Fruit fly (Drosophila melanogaster): ENCODE data around the gene caz.
A peak's percentile ranks its signal among the peaks of the same experiment; 100 is the strongest.

The caz gene

DNA sequence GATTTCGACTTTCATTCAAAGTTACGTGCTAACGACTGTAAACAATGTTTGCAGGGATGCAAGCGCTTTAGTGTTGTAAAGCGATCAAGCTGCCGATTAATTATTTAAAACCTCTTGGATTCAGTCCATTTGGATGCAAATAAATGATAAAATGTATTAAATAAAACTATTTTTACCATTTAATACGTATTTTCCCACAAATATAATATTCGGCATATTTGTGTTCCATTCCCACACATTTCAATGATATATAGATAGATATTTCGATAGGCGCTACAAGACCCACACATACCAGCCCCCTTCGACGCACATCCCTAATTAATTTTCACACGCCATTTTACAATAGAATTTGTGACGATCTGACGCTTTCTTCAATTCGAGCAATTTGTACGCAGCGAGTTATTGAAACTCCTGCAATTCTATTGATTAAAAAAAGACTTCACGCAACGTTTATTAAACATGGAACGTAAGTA lies at the start of gene caz, which contains the start of gene CG32576:
caz (plus strand) TSS at position 319 of the 473 bp plus-strand sequence.
CG32576 (minus strand) TSS at position 42 of the 473 bp plus-strand sequence.
- TF ChIP-seq noc (tag; optimal IDR thresholded peaks at IDR 0.05), result peak; percentile 28

DNA sequence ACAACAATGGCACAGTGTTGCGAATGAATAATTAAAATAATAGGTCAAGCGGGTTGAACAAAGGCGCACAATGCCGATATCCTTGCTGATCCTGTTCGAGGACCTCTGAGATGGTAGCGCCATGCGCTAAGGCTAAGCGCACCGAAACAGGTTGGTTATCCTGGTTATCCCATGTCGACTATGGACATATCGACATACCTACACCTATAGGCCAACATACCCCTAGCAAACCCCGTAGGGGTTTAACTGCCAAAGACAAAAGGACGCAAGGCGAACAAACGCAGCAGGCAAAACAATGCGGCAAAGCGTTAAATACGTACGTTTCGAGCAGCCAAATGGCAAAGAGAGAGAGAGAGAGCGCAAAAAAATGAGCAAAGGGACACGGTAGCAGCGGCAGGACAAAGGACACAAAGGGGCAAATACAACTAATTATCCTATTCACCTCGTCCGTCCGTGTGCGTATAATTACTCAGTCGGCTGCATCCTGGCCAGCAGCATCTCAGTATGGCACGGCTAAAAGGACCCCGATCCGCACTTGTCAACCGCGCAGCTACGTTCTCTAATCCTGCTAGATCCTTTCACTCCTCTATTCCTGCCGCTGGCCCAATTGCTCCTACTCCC lies 46.7 kb upstream of the caz start:
- no peak for TF ChIP-seq noc (tag; optimal IDR thresholded peaks at IDR 0.05)

DNA sequence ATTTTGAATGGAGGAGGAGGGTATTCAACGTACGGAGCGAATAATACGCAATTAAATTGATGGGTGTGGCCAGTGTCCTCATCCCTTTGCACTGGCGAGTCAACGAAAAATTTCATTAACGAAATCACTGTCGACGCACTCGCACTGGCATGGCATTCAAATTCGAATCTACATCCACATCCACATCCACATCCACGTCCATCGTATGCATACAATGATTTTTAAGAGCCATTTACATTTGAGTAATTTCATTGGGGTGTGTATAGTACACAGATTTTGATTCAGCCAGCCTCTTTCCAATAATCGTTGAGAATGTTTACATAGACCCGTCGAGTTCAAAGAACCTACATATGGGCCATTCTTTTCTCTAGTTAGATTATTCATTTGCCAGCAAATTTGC lies 44.6 kb upstream of the caz start:
- no peak for TF ChIP-seq noc (tag; optimal IDR thresholded peaks at IDR 0.05)

DNA sequence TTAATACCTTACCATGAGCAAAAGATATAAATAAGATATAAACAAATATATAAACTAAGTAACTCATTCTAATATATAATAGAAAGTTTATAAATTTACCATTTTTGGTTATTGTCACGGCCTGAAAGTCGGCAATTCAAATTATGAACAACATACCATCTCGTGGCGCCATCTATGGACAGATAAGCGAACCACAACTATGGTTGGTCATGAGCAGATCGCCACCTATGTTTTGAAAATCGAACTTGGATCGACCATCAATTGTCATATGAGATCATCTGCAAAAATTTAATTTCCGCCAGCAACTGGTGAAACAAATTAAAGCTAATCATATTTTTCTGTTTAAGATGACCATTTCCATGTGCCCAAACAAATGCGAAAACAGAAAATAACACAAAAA lies 43.9 kb upstream of the caz start:
- TF ChIP-seq noc (tag; optimal IDR thresholded peaks at IDR 0.05), result no peak

DNA sequence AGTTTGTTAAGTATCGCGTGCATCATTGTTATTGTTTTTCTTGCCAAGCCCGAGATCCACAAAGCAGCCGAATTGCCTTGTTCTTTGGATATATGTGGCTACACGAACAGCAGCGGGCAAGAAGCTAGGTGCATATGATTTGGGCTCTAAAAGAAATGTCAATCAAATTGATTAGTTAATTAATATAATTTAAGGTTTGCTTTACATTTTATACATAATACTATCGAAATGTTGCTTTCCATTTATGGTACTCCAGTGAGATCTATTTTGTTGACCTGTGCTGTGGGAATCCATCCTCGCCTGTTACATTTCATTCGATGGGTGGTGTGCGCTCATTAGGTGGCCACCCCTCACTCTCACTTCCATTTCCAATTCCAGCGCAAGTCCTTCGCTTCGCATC lies 25.2 kb upstream of the caz start:
- TF ChIP-seq noc (tag; optimal IDR thresholded peaks at IDR 0.05), result no peak

DNA sequence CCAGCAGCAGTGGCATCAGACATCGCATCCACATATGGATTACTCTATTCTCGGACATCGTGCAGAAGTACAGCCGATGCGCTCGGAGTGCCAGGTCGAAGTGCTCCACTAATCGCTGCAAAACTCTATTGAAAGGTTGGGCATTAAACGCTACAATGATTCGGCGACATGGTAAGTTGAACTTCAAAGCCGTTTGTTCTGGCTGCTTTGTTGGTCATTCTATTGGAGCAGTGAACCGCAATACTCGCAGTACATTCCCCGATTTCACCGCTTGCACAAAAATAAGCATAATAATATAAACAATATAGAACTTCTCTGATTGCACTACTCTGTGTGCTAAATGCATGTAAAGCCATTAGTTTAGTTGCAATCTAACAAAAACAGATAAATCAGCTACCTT lies 22.2 kb upstream of the caz start, which contains the start of gene CG12507:
CG12507 (minus strand) TSS at position 101 of the 400 bp plus-strand sequence.
- no peak for TF ChIP-seq noc (tag; optimal IDR thresholded peaks at IDR 0.05)

DNA sequence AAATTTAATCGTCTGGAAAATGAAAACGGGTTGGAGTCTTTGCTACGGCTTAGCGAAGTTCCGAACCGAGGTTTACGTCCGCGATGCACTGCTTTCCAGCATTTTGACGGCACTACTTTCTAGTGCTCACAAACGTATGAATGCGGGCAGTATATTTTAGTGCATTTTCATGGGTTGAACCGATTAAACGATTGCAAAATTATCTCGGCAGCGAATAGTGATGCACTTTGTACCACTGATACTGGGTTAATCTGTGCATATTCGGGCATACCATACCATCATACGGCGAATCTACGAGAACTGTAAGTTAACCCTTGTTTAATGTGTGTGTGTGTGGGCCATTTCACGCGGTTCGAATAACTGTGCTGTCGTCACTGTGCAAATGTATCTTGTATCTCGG lies 17.8 kb upstream of the caz start, which contains the start of gene Mfe2:
Mfe2 (plus strand) TSS at position 157 of the 400 bp plus-strand sequence.
- peak; percentile 49 for TF ChIP-seq noc (tag; optimal IDR thresholded peaks at IDR 0.05)

DNA sequence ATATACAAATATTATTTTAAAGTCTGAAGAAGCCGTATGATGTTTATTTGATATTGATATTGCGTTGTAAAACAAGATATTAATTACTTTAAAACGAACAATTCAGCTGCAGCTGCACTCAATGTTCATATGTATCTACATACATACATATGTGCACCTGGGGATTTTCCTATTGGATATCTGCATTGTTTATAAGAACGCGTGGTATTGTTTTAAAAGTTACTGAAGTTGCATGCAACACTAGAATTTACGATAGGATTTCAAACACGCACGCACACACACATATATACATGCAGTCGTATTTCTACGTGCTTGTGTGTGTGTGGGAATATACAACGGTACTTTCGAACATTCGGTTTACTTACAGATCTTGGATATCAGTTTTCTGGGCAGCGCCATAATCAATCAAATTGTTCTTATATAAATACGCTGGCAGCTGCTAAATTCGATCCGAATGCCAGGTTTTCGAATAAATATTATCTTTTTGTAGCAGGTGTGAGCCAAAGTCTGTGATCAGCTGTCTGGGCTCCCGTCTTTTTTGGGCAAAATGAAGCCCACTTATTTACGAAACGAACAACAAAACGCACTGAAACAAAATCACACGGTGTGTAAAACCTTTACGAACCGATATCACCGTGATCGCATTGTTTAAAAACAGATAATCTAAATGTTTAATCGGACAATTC lies 13.3 kb upstream of the caz start:
- no peak for TF ChIP-seq noc (tag; optimal IDR thresholded peaks at IDR 0.05)

DNA sequence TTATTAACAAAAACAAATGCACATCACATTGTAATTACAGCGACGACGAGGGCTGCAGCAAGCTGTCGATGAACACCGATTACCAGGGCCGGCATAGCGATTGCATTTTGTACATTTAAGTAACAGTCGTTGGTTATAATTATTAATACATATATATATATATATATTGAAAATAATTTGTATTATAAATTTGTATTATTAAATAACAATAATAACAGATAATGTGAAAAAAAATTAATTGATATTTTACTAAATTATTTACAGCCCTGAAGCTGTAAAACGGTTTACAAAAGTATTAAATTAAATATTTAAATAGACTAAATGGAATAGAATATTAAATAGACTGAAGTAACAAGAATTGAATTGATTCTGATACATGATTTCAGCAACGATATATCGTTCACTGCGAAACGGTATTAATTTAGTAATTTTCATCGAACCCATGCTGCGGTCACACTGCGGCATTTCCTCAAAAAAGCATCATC lies 12.7 kb upstream of the caz start, which contains the start of the genes kat80 and Prosalpha4:
kat80 (minus strand) TSS at position 327 of the 485 bp plus-strand sequence.
Prosalpha4 (plus strand) TSS at position 417 of the 485 bp plus-strand sequence.
- peak; percentile 59 for TF ChIP-seq noc (tag; optimal IDR thresholded peaks at IDR 0.05)

DNA sequence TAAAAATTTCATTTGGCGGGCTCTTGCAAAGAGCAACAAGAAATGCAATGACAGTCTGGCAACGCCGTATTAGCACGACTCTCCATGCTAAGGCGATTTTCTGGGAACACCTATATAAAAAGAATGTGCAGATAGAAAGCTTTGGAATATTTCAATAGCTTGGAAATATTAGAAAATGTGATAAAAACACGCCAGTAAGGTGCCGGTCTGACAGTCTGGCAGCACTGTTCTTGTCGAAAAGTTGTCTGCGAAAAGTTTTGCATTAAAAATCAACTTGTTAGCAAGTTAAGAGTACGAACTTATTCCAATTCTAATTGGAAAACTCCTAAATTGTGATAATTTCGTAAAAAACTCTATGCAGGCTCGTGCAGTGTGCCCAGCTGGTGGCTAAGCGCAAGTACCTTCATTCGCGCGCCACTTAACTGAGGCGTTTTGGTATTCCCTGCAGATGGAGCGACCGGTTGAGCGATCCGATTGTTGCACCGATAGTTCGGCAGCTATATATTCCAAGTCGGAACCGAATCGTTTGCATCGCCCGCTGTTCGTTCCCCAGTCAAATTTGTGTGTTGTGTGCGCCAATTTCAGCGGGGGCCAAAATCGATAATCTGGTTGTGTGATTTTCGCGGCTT lies 10.6 kb upstream of the caz start, which contains the start of gene eas:
eas (plus strand) TSS at position 451 of the 629 bp plus-strand sequence.
- no peak for TF ChIP-seq noc (tag; optimal IDR thresholded peaks at IDR 0.05)

DNA sequence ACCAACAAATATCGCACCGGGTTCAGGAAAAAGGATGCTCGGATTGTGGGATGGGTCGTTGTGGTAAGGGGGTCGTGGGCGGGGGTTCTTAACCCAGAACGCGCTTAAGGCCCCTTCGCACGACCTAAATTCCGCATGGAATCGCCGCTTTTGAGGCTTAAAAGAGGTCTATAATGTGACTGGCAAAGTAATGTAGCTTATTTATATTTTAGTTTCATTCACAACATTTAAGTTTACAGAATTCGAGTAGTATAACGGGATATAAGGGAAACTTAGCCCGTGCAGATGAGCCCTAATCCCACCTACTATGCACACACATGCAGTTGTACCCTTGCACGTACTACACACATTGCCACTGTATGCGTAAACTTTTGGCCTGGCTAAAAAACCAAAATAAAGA lies 9.8 kb upstream of the caz start:
- TF ChIP-seq noc (tag; optimal IDR thresholded peaks at IDR 0.05), result peak; percentile 48

DNA sequence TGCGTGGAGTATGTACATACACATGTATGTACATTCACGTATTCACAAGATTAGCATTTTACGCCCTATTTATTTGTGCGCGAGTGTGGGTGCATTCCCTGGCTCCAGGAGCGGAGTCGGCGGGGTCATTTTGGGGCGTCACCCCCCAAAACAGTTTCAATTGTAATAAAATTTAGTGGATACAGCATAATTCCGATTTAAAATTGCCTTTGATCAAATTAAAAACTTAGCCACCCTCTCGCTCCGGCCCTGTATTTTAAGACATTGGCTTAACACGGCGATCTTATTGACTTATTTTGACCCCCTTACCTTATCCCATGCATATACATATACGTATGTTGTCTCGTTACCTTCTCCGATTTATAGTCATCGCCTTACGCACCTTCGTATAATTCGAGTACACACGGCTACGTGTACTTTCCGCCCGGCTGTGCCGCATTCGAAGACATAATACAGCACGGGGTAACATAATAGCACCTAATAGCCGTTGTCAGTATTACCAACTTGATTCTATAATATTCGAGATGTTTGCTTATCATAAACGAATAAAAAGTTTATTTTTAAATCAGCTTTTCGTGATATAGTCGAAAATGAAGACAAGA lies 9.2 kb upstream of the caz start:
- peak; percentile 90 for TF ChIP-seq noc (tag; optimal IDR thresholded peaks at IDR 0.05)

DNA sequence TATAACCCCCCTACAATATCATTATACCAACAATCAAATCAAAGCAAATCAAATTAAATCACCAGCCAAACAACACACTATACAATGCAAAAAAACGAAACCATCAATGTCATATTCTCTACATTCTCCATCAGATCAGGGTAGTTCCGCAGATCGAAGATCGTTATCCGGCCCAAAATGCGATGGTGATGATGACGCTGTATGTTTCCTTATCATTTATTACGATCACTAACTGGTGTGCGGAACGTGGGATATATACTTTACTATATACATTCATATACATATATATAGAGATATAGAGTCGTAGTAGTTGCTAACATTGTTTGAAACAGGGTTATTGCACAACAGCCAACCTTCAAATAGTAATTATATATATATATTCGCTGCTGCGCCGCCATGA lies 7.3 kb upstream of the caz start:
- no peak for TF ChIP-seq noc (tag; optimal IDR thresholded peaks at IDR 0.05)

DNA sequence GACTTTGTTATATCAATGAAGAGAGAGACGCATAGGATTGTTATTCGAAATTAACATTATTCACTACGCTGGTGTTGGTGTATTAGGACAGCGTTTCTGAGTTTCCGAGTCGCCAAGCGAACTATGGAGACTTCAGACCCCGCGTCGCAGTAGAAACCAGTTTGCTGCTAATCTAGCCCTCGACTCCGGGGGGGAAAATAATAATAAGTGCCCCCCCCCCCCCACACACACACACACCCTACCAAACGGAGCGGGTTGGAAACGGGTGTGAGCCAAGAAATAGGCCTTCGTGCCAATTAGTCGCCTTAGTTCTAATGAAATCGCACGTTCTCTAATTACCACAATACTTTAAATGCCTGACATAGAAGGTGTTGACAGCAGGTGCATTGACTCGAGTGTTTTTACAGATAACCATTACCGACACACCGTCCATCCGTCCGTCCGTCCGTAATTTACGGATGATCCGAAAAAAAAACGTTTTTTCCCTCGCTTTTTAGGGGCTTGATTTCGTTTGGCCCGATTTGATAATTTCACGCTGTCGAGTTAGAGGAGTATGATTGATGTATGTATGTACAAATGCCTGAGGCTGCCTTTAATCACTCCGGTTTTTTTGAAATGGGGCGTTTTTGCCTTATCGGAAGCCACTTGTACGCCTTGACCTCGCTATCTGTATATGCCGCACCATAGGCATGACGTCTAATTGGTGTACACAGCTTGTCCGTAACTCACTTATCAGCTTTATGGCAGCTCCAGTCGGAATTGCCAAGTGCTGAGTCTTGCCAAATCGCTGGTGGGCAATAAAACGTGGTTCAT lies 6.7 kb upstream of the caz start:
- TF ChIP-seq noc (tag; optimal IDR thresholded peaks at IDR 0.05), result peak; percentile 54

DNA sequence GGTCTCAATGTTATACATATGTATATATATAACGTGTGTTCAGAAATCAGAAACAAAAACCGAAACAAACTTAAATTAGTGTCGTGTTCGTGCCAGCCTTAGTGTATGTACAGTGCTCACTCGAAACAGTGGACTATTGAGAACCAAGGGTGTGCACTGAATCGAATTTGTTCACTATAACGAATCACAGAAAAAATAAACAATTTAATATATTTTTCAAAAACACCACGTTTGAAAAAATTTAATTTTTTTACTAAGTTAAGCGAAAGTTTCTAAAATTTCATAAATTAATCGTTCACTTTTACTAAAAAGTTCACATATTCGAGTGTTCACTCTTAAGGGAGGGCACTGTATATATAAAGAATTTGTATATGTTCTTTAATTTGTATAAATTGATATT lies 3.4 kb upstream of the caz start:
- peak; percentile 51 for TF ChIP-seq noc (tag; optimal IDR thresholded peaks at IDR 0.05)
